Worm (Caenorhabditis elegans) whole organism, L1 larva: Measurements from ENCODE around the gene aka-1.
A peak's percentile ranks its signal among the peaks of the same experiment; 100 is the strongest.

Source experiments
- dpl-1 ChIP-seq, 3 experiments: fragments of 150-350 bp in 2 of 3; sonication (generic microtip) in 1 of 3; optimal IDR thresholded peaks; 2 replicates each; lab custom pipeline; 2014 to 2017; ENCODE audit warnings: missing biosample characterization in 3 of 3, missing genetic modification characterization in 3 of 3, missing genetic modification reagents in 3 of 3
- efl-1 ChIP-seq, 4 experiments: fragments of 150-350 bp; optimal IDR thresholded peaks in 3 of 4; peaks in 1 of 4; 1 replicate in 1 of 4; 2 replicates in 3 of 4; lab custom pipeline; 2014; ENCODE audit warnings: missing biosample characterization in 2 of 4, missing genetic modification characterization in 2 of 4, missing genetic modification reagents in 2 of 4
- pag-3 ChIP-seq: sonication (generic microtip); optimal IDR thresholded peaks from 2 replicates; lab custom pipeline; 2017; ENCODE audit warnings: missing genetic modification characterization, mild to moderate bottlenecking, missing compliant biosample characterization, antibody characterized with exemption, borderline replicate concordance; ENCODE audit not compliant: insufficient read depth

ce11 chrII:7478487-7479234 is at the start of gene aka-1, which contains the start of gene ubc-6:
- TF ChIP-seq pag-3 (no peak), dpl-1 (GFP tag; optimal IDR thresholded peaks at IDR 0.05; lab: Kevin White, UChicago) (peak; percentile 56 to 71 (median 67)), efl-1 (optimal IDR thresholded peaks at IDR 0.05; lab: Kevin White, UChicago) (peak; percentile 74 to 76), efl-1 (GFP tag; optimal IDR thresholded peaks at IDR 0.05 in 1 of 2; lab: Kevin White, UChicago) (peak; percentile 67 to 96)
